In genomic region chrV:12811126-12811525, ce11 we compare ENCODE assay signal across 5 worm cellular contexts.
A peak's percentile ranks its signal among the peaks of the same experiment; 100 is the strongest.
TF ChIP-seq lines count a peak whose summit lies in the region.

Gene ZC443.2 (minus strand): TSS chrV:12811192.

TF ChIP-seq in whole organism, L2 larva, 48 proteins besides CTCF, POLR2A, EP300 and RAD21:
- TF ChIP-seq unc-55 (GFP tag; optimal IDR thresholded peaks at IDR 0.05; lab: Kevin White, UChicago) (peak; percentile 64), nhr-25 (tag; optimal IDR thresholded peaks at IDR 0.05; lab: Kevin White, UChicago) (no peak)

TF ChIP-seq in whole organism, L3 larva, 47 proteins besides CTCF, POLR2A, EP300 and RAD21:
- TF ChIP-seq egl-5 (tag; optimal IDR thresholded peaks at IDR 0.05; lab: Kevin White, UChicago) (no peak), fkh-10 (GFP tag; optimal IDR thresholded peaks at IDR 0.05; lab: Kevin White, UChicago) (peak; percentile 46), lsy-12 (tag; optimal IDR thresholded peaks at IDR 0.05; lab: Kevin White, UChicago) (no peak), eor-1 (tag; optimal IDR thresholded peaks at IDR 0.05; lab: Kevin White, UChicago) (no peak), nhr-12 (tag; optimal IDR thresholded peaks at IDR 0.05; lab: Kevin White, UChicago) (no peak), ama-1 (optimal IDR thresholded peaks at IDR 0.05; lab: Kevin White, UChicago) (no peak)

TF ChIP-seq in whole organism, late embryonic, 69 proteins besides CTCF, POLR2A, EP300 and RAD21:
- no peak for TF ChIP-seq syd-9 (tag; optimal IDR thresholded peaks at IDR 0.05; lab: Kevin White, UChicago)
- TF ChIP-seq odd-2 (tag; optimal IDR thresholded peaks at IDR 0.05; lab: Kevin White, UChicago), result no peak
- TF ChIP-seq tbx-2 (tag; optimal IDR thresholded peaks at IDR 0.05; lab: Kevin White, UChicago), result no peak
- peak; percentile 7 for TF ChIP-seq nfya-1 (tag; optimal IDR thresholded peaks at IDR 0.05; lab: Kevin White, UChicago)
- TF ChIP-seq pat-9 (tag; optimal IDR thresholded peaks at IDR 0.05; lab: Kevin White, UChicago), result no peak
- TF ChIP-seq ceh-24 (tag; optimal IDR thresholded peaks at IDR 0.05; lab: Kevin White, UChicago), result no peak
- TF ChIP-seq hlh-15 (tag; optimal IDR thresholded peaks at IDR 0.05; lab: Kevin White, UChicago), result no peak
- no peak for TF ChIP-seq fkh-10 (GFP tag; optimal IDR thresholded peaks at IDR 0.05; lab: Kevin White, UChicago)

TF ChIP-seq in whole organism, mixed stage, embryonic, 35 proteins besides CTCF, POLR2A, EP300 and RAD21:
- no peak for TF ChIP-seq sem-2 (GFP tag; optimal IDR thresholded peaks at IDR 0.05; lab: Kevin White, UChicago)
- no peak for TF ChIP-seq lin-13 (tag; optimal IDR thresholded peaks at IDR 0.05; lab: Kevin White, UChicago)
- TF ChIP-seq lsy-2 (tag; optimal IDR thresholded peaks at IDR 0.05; lab: Kevin White, UChicago), result no peak
- TF ChIP-seq hlh-1 (tag; optimal IDR thresholded peaks at IDR 0.05; lab: Kevin White, UChicago), result no peak
- TF ChIP-seq blmp-1 (tag; optimal IDR thresholded peaks at IDR 0.05; lab: Kevin White, UChicago), result no peak
- peak; percentile 59 for TF ChIP-seq ces-1 (GFP tag; optimal IDR thresholded peaks at IDR 0.05; lab: Kevin White, UChicago)

TF ChIP-seq in whole organism, young adult, 124 proteins besides CTCF, POLR2A, EP300 and RAD21:
- TF ChIP-seq F10E7.11 (tag; optimal IDR thresholded peaks at IDR 0.05; lab: Kevin White, UChicago), result no peak
- peak; percentile 47 for TF ChIP-seq ceh-27 (GFP tag; optimal IDR thresholded peaks at IDR 0.05; lab: Kevin White, UChicago)
